Worm (Caenorhabditis elegans) whole organism, early embryonic: ENCODE measurements around the gene lron-15.

Experiments
- B0310.2 ChIP-seq: sonication (generic microtip); optimal IDR thresholded peaks from 2 replicates; lab custom pipeline; 2016; ENCODE audit warnings: mild to moderate bottlenecking, missing genetic modification characterization, missing compliant biosample characterization
- F13C5.2 ChIP-seq: sonication (generic microtip); optimal IDR thresholded peaks from 2 replicates; lab custom pipeline; 2017; ENCODE audit warnings: mild to moderate bottlenecking, missing genetic modification characterization, inconsistent platforms, missing compliant biosample characterization
- aly-1 ChIP-seq: sonication (generic microtip); optimal IDR thresholded peaks from 2 replicates; lab custom pipeline; 2016; ENCODE audit warnings: missing genetic modification characterization, missing compliant biosample characterization
- ama-1 ChIP-seq: fragments of 150-350 bp; optimal IDR thresholded peaks from 2 replicates; lab custom pipeline; 2014
- ceh-13 ChIP-seq: fragments of 200-800 bp; sonication (Bioruptor generic); optimal IDR thresholded peaks from 2 replicates; lab custom pipeline; 2018; ENCODE audit warnings: mild to moderate bottlenecking, missing genetic modification characterization, missing compliant biosample characterization
- ceh-36 ChIP-seq: sonication (generic microtip); optimal IDR thresholded peaks from 2 replicates; lab custom pipeline; 2016; ENCODE audit warnings: missing genetic modification characterization, inconsistent platforms, missing compliant biosample characterization
- ets-7 ChIP-seq: sonication (generic microtip); optimal IDR thresholded peaks from 2 replicates; lab custom pipeline; 2016; ENCODE audit warnings: missing genotype, missing genetic modification characterization, missing compliant biosample characterization
- flt-1 ChIP-seq: fragments of 200-800 bp; sonication (Bioruptor generic); IDR thresholded peaks from 2 replicates; pipeline ENCODE4 v1.3.6; 2022; ENCODE audit warnings: missing genetic modification characterization, missing compliant biosample characterization
- hmbx-1 ChIP-seq: sonication (generic microtip); optimal IDR thresholded peaks from 2 replicates; lab custom pipeline; 2016; ENCODE audit warnings: mild to moderate bottlenecking, missing genetic modification characterization, missing compliant biosample characterization
- hmg-4 ChIP-seq: fragments of 200-800 bp; sonication (Bioruptor generic); optimal IDR thresholded peaks from 2 replicates; lab custom pipeline; 2018; ENCODE audit warnings: mild to moderate bottlenecking, missing genetic modification characterization, missing compliant biosample characterization
- hnd-1 ChIP-seq: sonication (generic microtip); optimal IDR thresholded peaks from 2 replicates; lab custom pipeline; 2016; ENCODE audit warnings: missing genetic modification characterization, missing compliant biosample characterization
- pes-1 ChIP-seq: fragments of 200-800 bp; sonication (Bioruptor generic); IDR thresholded peaks from 2 replicates; pipeline ENCODE4 v1.3.6; 2022; ENCODE audit warnings: missing genetic modification reagents, missing genetic modification characterization, missing compliant biosample characterization
- scrt-1 ChIP-seq: fragments of 200-800 bp; sonication (Bioruptor generic); IDR thresholded peaks from 2 replicates; pipeline ENCODE4 v1.3.6; 2022; ENCODE audit warnings: missing genetic modification characterization, missing compliant biosample characterization
- sea-1 ChIP-seq: fragments of 200-800 bp; sonication (Bioruptor generic); conservative IDR thresholded peaks from 2 replicates; pipeline ENCODE4 v1.3.6; 2022; ENCODE audit warnings: missing genetic modification characterization, missing compliant biosample characterization
- tbx-11 ChIP-seq: fragments of 200-800 bp; sonication (Bioruptor generic); IDR thresholded peaks from 2 replicates; pipeline ENCODE4 v1.3.6; 2022; ENCODE audit warnings: missing genetic modification characterization, missing compliant biosample characterization
- tbx-37 ChIP-seq: fragments of 200-800 bp; sonication (Bioruptor generic); conservative IDR thresholded peaks from 2 replicates; pipeline ENCODE4 v1.3.6; 2022; ENCODE audit warnings: missing genetic modification reagents, missing genetic modification characterization, missing compliant biosample characterization
- tra-4 ChIP-seq: sonication (generic microtip); optimal IDR thresholded peaks from 2 replicates; lab custom pipeline; 2017; ENCODE audit warnings: missing genetic modification characterization, missing compliant biosample characterization

Gene lron-15

DNA sequence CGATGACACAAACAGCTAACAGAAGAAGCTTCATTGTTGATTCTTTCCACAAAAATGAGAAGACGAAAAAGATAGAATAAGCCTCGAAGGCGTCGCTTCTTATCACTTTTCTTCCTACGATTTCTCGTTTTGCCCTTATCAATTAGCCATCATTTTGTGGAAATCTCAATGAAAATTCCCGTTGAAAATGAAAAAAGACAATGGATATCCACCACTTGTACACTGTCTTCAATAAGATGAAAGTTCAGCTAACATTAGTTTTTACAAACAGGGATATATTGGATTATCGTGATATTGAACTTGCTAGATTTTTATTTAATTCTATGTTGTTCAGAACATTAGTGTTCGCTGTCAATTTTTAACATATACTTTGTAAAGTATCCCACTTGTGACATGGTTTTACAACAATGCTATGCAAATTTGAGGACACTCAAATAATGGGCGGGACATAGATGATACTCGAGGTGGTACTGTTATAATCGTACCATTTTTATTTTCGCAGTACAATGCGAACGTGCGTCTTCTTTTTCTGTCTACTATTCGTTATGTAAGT lies 22.0 kb upstream of the lron-15 start, which contains the start of the genes F18C5.5 and F18C5.9:
TSS of gene F18C5.5 (minus strand) at position 101 of the 553 bp plus-strand sequence.
TSS of gene F18C5.9 (plus strand) at position 503 of the 553 bp plus-strand sequence.
- no peak for TF ChIP-seq flt-1 (GFP tag; lab: Robert Waterston, UW)
- TF ChIP-seq ceh-13 (GFP tag; lab: Kevin White, UChicago), result no peak
- TF ChIP-seq aly-1, result no peak
- no peak for TF ChIP-seq hmg-4
- TF ChIP-seq B0310.2 (tag; lab: Kevin White, UChicago), result no peak
- no peak for TF ChIP-seq ama-1 (lab: Kevin White, UChicago)

- peak; percentile 30 for TF ChIP-seq B0310.2 (tag; lab: Kevin White, UChicago)
- TF ChIP-seq sea-1 (GFP tag; lab: Robert Waterston, UW), result no peak
- peak; percentile 47 for TF ChIP-seq hnd-1 (tag; lab: Kevin White, UChicago)
- TF ChIP-seq tbx-37 (GFP tag; lab: Robert Waterston, UW), result no peak; the same call in 1 of the 2 replicates
- no peak for TF ChIP-seq hmg-4
- TF ChIP-seq aly-1, result peak; percentile 74
- peak; percentile 83 for TF ChIP-seq tbx-11 (GFP tag; lab: Robert Waterston, UW)
- TF ChIP-seq ceh-13 (GFP tag; lab: Kevin White, UChicago), result peak; percentile 58
- TF ChIP-seq ets-7 (tag; lab: Kevin White, UChicago), result peak; percentile 30
- TF ChIP-seq scrt-1 (GFP tag; lab: Robert Waterston, UW), result peak; percentile 77
- TF ChIP-seq F13C5.2 (tag; lab: Kevin White, UChicago), result peak; percentile 72
- peak; percentile 81; the same call in 1 of the 2 replicates for TF ChIP-seq flt-1 (GFP tag; lab: Robert Waterston, UW)
- TF ChIP-seq tra-4 (tag; lab: Kevin White, UChicago), result no peak
- peak; percentile 64 for TF ChIP-seq ceh-36 (tag; lab: Kevin White, UChicago)
- no peak for TF ChIP-seq hmbx-1
- no peak for TF ChIP-seq pes-1 (GFP tag; lab: Robert Waterston, UW)
- no peak for TF ChIP-seq ama-1 (lab: Kevin White, UChicago)
These were observed 20.4 kb upstream of the lron-15 start, which contains the start of gene mpz-3 for ce11 chrII:6565077-6565476. mpz-3 (minus strand) TSS chrII:6565396.

DNA sequence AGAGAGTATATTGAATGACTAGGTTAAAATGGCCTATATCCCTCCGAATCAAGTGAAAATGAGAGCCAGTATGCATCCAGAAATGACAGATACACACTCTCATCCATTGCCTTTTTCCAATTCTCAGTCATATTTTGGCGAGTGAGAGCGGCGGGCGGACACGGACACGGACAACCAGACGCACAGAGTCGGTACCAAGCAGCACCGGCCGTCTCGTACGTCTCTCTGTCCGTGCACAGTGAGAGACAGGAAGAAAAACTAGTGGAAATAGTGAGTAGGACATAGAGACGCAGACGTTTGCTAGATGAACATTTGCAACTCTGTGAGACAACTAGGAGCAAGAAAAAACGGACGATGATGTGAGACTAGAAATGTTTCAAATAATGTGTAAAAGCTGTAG lies 18.5 kb upstream of the lron-15 start:
- no peak for TF ChIP-seq sea-1 (GFP tag; lab: Robert Waterston, UW)
- no peak for TF ChIP-seq tra-4 (tag; lab: Kevin White, UChicago)
- TF ChIP-seq B0310.2 (tag; lab: Kevin White, UChicago), result no peak
- TF ChIP-seq ets-7 (tag; lab: Kevin White, UChicago), result no peak
- no peak for TF ChIP-seq tbx-37 (GFP tag; lab: Robert Waterston, UW)
- no peak for TF ChIP-seq hmbx-1
- no peak for TF ChIP-seq pes-1 (GFP tag; lab: Robert Waterston, UW)
- no peak for TF ChIP-seq hnd-1 (tag; lab: Kevin White, UChicago)
- no peak for TF ChIP-seq ama-1 (lab: Kevin White, UChicago)
- TF ChIP-seq scrt-1 (GFP tag; lab: Robert Waterston, UW), result no peak
- TF ChIP-seq flt-1 (GFP tag; lab: Robert Waterston, UW), result no peak
- TF ChIP-seq ceh-13 (GFP tag; lab: Kevin White, UChicago), result no peak
- TF ChIP-seq hmg-4, result no peak
- no peak for TF ChIP-seq F13C5.2 (tag; lab: Kevin White, UChicago)
- no peak for TF ChIP-seq aly-1
- no peak for TF ChIP-seq tbx-11 (GFP tag; lab: Robert Waterston, UW)
- no peak for TF ChIP-seq ceh-36 (tag; lab: Kevin White, UChicago)

- TF ChIP-seq tbx-37 (GFP tag; lab: Robert Waterston, UW) (no peak), pes-1 (GFP tag; lab: Robert Waterston, UW) (no peak), scrt-1 (GFP tag; lab: Robert Waterston, UW) (no peak), flt-1 (GFP tag; lab: Robert Waterston, UW) (no peak), aly-1 (no peak), ceh-13 (GFP tag; lab: Kevin White, UChicago) (no peak), ama-1 (lab: Kevin White, UChicago) (no peak), sea-1 (GFP tag; lab: Robert Waterston, UW) (no peak), F13C5.2 (tag; lab: Kevin White, UChicago) (no peak), hmbx-1 (no peak), B0310.2 (tag; lab: Kevin White, UChicago) (no peak), hnd-1 (tag; lab: Kevin White, UChicago) (no peak), tra-4 (tag; lab: Kevin White, UChicago) (no peak), ets-7 (tag; lab: Kevin White, UChicago) (no peak), ceh-36 (tag; lab: Kevin White, UChicago) (no peak), tbx-11 (GFP tag; lab: Robert Waterston, UW) (no peak), hmg-4 (no peak)
These were observed 17.6 kb upstream of the lron-15 start for ce11 chrII:6562203-6562867.

- TF ChIP-seq pes-1 (GFP tag; lab: Robert Waterston, UW), result no peak
- no peak for TF ChIP-seq hmbx-1
- no peak for TF ChIP-seq ceh-13 (GFP tag; lab: Kevin White, UChicago)
These were observed 16.6 kb upstream of the lron-15 start, which contains the start of gene F18C5.10 for ce11 chrII:6561300-6561699. F18C5.10 (minus strand) TSS chrII:6561444.

ce11 chrII:6560291-6560690 lies 15.6 kb upstream of the lron-15 start:
- TF ChIP-seq hmg-4 (no peak), hnd-1 (tag; lab: Kevin White, UChicago) (no peak), ets-7 (tag; lab: Kevin White, UChicago) (no peak), tra-4 (tag; lab: Kevin White, UChicago) (no peak), flt-1 (GFP tag; lab: Robert Waterston, UW) (no peak), hmbx-1 (no peak), F13C5.2 (tag; lab: Kevin White, UChicago) (no peak), ceh-36 (tag; lab: Kevin White, UChicago) (no peak), ceh-13 (GFP tag; lab: Kevin White, UChicago) (no peak), pes-1 (GFP tag; lab: Robert Waterston, UW) (no peak), tbx-37 (GFP tag; lab: Robert Waterston, UW) (no peak), ama-1 (lab: Kevin White, UChicago) (no peak), sea-1 (GFP tag; lab: Robert Waterston, UW) (no peak), aly-1 (no peak), tbx-11 (GFP tag; lab: Robert Waterston, UW) (no peak)
